Fruit fly (Drosophila melanogaster) whole organism, embryonic: Measurements from ENCODE around the gene bt.

Experiments
- Asciz ChIP-seq: fragments of 200-800 bp; sonication (Bioruptor generic); optimal IDR thresholded peaks from 2 replicates; lab custom pipeline; 2017; ENCODE audit warnings: missing biosample characterization, mild to moderate bottlenecking, missing genetic modification characterization, missing genetic modification reagents
- Blimp-1 ChIP-seq: fragments of 200-800 bp; sonication (Bioruptor generic); optimal IDR thresholded peaks from 3 replicates; lab custom pipeline; 2018; ENCODE audit warnings: missing biosample characterization, missing genetic modification characterization, mild to moderate bottlenecking, moderate library complexity, missing genetic modification reagents
- CG10543 ChIP-seq: fragments of 200-800 bp; sonication (Bioruptor generic); optimal IDR thresholded peaks from 3 replicates; lab custom pipeline; 2017; ENCODE audit warnings: missing biosample characterization, mild to moderate bottlenecking, missing genetic modification characterization, moderate library complexity
- CG10654 ChIP-seq: fragments of 200-800 bp; sonication (Bioruptor generic); optimal IDR thresholded peaks from 2 replicates; lab custom pipeline; 2016; ENCODE audit warnings: missing biosample characterization, missing genetic modification characterization
- CG11723 ChIP-seq: fragments of 200-800 bp; sonication (Bioruptor generic); optimal IDR thresholded peaks from 2 replicates; lab custom pipeline; 2017; ENCODE audit warnings: missing biosample characterization, mild to moderate bottlenecking, missing genetic modification characterization
- CG12104 ChIP-seq: fragments of 200-800 bp; sonication (Bioruptor generic); optimal IDR thresholded peaks from 3 replicates; lab custom pipeline; 2016; ENCODE audit warnings: missing biosample characterization, missing genetic modification characterization
- CG13624 ChIP-seq: fragments of 200-800 bp; sonication (Bioruptor generic); optimal IDR thresholded peaks from 2 replicates; lab custom pipeline; 2016; ENCODE audit warnings: missing biosample characterization, missing genetic modification characterization
- CG15073 ChIP-seq: fragments of 200-800 bp; sonication (Bioruptor generic); optimal IDR thresholded peaks from 2 replicates; lab custom pipeline; 2016; ENCODE audit warnings: missing biosample characterization, missing genetic modification characterization
- CG15479 ChIP-seq: fragments of 200-800 bp; sonication (Bioruptor generic); optimal IDR thresholded peaks from 3 replicates; lab custom pipeline; 2019; ENCODE audit warnings: missing biosample characterization, mild to moderate bottlenecking, missing genetic modification characterization, moderate library complexity
- CG15696 ChIP-seq: fragments of 200-800 bp; sonication (Bioruptor generic); optimal IDR thresholded peaks from 2 replicates; lab custom pipeline; 2019; ENCODE audit warnings: missing biosample characterization, mild to moderate bottlenecking, missing genetic modification characterization, moderate library complexity
- CG18476 ChIP-seq: fragments of 200-800 bp; sonication (Bioruptor generic); optimal IDR thresholded peaks from 2 replicates; lab custom pipeline; 2016; ENCODE audit warnings: missing biosample characterization, mild to moderate bottlenecking, missing genetic modification characterization
- CG31441 ChIP-seq: fragments of 200-800 bp; sonication (Bioruptor generic); IDR thresholded peaks from 2 replicates; pipeline ENCODE4 v1.3.6; 2022; ENCODE audit warnings: missing biosample characterization, missing genetic modification characterization
- CG33213 ChIP-seq: fragments of 200-800 bp; sonication (Bioruptor generic); optimal IDR thresholded peaks from 3 replicates; lab custom pipeline; 2016; ENCODE audit warnings: missing biosample characterization, missing genetic modification characterization
- CG3407 ChIP-seq: fragments of 200-800 bp; sonication (Bioruptor generic); optimal IDR thresholded peaks from 2 replicates; lab custom pipeline; 2018; ENCODE audit warnings: missing biosample characterization, mild to moderate bottlenecking, missing genetic modification characterization
- CG34224 ChIP-seq: fragments of 200-800 bp; sonication (Bioruptor generic); IDR thresholded peaks from 3 replicates; pipeline ENCODE4 v1.3.6; 2022; ENCODE audit warnings: missing biosample characterization, missing genetic modification characterization; ENCODE audit not compliant: partially characterized antibody
- CG34376 ChIP-seq: fragments of 200-800 bp; sonication (Bioruptor generic); optimal IDR thresholded peaks from 2 replicates; lab custom pipeline; 2018; ENCODE audit warnings: missing biosample characterization, mild to moderate bottlenecking, missing genetic modification characterization
- CG34422 ChIP-seq: fragments of 200-800 bp; sonication (Bioruptor generic); IDR thresholded peaks from 3 replicates; pipeline ENCODE4 v1.3.6; 2022; ENCODE audit warnings: missing biosample characterization, missing genetic modification characterization
- CG3726 ChIP-seq: fragments of 200-800 bp; sonication (Bioruptor generic); IDR thresholded peaks from 3 replicates; pipeline ENCODE4, ENCODE4 v1.3.6; 2022; ENCODE audit warnings: missing biosample characterization, missing genetic modification characterization
- CG5180 ChIP-seq: fragments of 200-800 bp; sonication (Bioruptor generic); optimal IDR thresholded peaks from 3 replicates; lab custom pipeline; 2017; ENCODE audit warnings: missing biosample characterization, missing genetic modification characterization, mild to moderate bottlenecking, moderate library complexity, missing genetic modification reagents
- CG5953 ChIP-seq: fragments of 200-800 bp; sonication (Bioruptor generic); IDR thresholded peaks from 2 replicates; pipeline ENCODE4 v1.3.6; 2022; ENCODE audit warnings: missing biosample characterization, missing genetic modification characterization
- CG7839 ChIP-seq: fragments of 200-800 bp; sonication (Bioruptor generic); optimal IDR thresholded peaks from 3 replicates; lab custom pipeline; 2018; ENCODE audit warnings: missing biosample characterization, mild to moderate bottlenecking, missing genetic modification characterization, moderate library complexity
- CG7987 ChIP-seq: fragments of 200-800 bp; sonication (Bioruptor generic); optimal IDR thresholded peaks from 2 replicates; lab custom pipeline; 2018; ENCODE audit warnings: missing biosample characterization, mild to moderate bottlenecking, missing genetic modification characterization, moderate library complexity
- Camta ChIP-seq: fragments of 200-800 bp; sonication (Bioruptor generic); optimal IDR thresholded peaks from 2 replicates; lab custom pipeline; 2016; ENCODE audit warnings: missing biosample characterization, missing genetic modification characterization
- CkIIα-i1 ChIP-seq: fragments of 200-800 bp; sonication (Bioruptor generic); IDR thresholded peaks from 2 replicates; pipeline ENCODE4 v1.3.6; 2022; ENCODE audit warnings: missing biosample characterization, missing genetic modification characterization
- Dad ChIP-seq: fragments of 200-800 bp; sonication (Bioruptor generic); optimal IDR thresholded peaks from 3 replicates; lab custom pipeline; 2016; ENCODE audit warnings: missing biosample characterization, missing genetic modification characterization
- Dll ChIP-seq: fragments of 200-800 bp; sonication (Bioruptor generic); IDR thresholded peaks from 4 replicates; pipeline ENCODE4 v1.3.6; 2022; ENCODE audit warnings: missing biosample characterization, missing genetic modification characterization; ENCODE audit not compliant: partially characterized antibody
- Doc3 ChIP-seq: fragments of 200-800 bp; sonication (Bioruptor generic); IDR thresholded peaks from 3 replicates; pipeline ENCODE4 v1.3.6; 2022; ENCODE audit warnings: missing biosample characterization, missing genetic modification characterization; ENCODE audit not compliant: partially characterized antibody
- E2f1 ChIP-seq: fragments of 200-800 bp; sonication (Bioruptor generic); IDR thresholded peaks from 2 replicates; pipeline ENCODE4 v1.3.6; 2022; ENCODE audit warnings: missing biosample characterization, missing genetic modification characterization
- Gsc ChIP-seq: fragments of 200-800 bp; sonication (Bioruptor generic); IDR thresholded peaks from 2 replicates; pipeline ENCODE4 v1.3.6; 2022; ENCODE audit warnings: missing biosample characterization, missing genetic modification characterization
- HmgZ ChIP-seq: fragments of 200-800 bp; sonication (Bioruptor generic); optimal IDR thresholded peaks from 2 replicates; lab custom pipeline; 2018; ENCODE audit warnings: missing biosample characterization, mild to moderate bottlenecking, missing genetic modification characterization
- Mad ChIP-seq: fragments of 200-800 bp; sonication (Bioruptor generic); optimal IDR thresholded peaks from 2 replicates; lab custom pipeline; 2016; ENCODE audit warnings: missing biosample characterization, missing genetic modification characterization
- Pdp1 ChIP-seq, 2 experiments: fragments of 200-800 bp; sonication (Bioruptor generic); optimal IDR thresholded peaks; 3 replicates each; lab custom pipeline; 2016; ENCODE audit warnings: missing biosample characterization in 2 of 2, missing genetic modification characterization in 2 of 2, mild to moderate bottlenecking in 1 of 2, moderate library complexity in 1 of 2
- ac ChIP-seq: fragments of 200-800 bp; sonication (Bioruptor generic); optimal IDR thresholded peaks from 3 replicates; lab custom pipeline; 2017; ENCODE audit warnings: missing biosample characterization, mild to moderate bottlenecking, missing genetic modification characterization
- br ChIP-seq: fragments of >200 bp; optimal IDR thresholded peaks from 2 replicates; lab custom pipeline; 2017
- cg ChIP-seq: fragments of 200-800 bp; sonication (Bioruptor generic); optimal IDR thresholded peaks from 3 replicates; lab custom pipeline; 2019; ENCODE audit warnings: missing biosample characterization, mild to moderate bottlenecking, missing genetic modification characterization, moderate library complexity
- fu2 ChIP-seq: fragments of 200-800 bp; sonication (Bioruptor generic); optimal IDR thresholded peaks from 2 replicates; lab custom pipeline; 2016; ENCODE audit warnings: missing biosample characterization, missing genetic modification characterization
- gcm ChIP-seq: fragments of 200-800 bp; sonication (Bioruptor generic); optimal IDR thresholded peaks from 2 replicates; lab custom pipeline; 2019; ENCODE audit warnings: missing biosample characterization, mild to moderate bottlenecking, missing genetic modification characterization, moderate library complexity
- gt ChIP-seq: fragments of 200-800 bp; sonication (Bioruptor generic); IDR thresholded peaks from 2 replicates; pipeline ENCODE4 v1.3.6; 2022; ENCODE audit warnings: missing biosample characterization, missing genetic modification characterization
- hbn ChIP-seq: fragments of 200-800 bp; sonication (Bioruptor generic); IDR thresholded peaks from 2 replicates; pipeline ENCODE4 v1.3.6; 2022; ENCODE audit warnings: missing biosample characterization, missing genetic modification characterization; ENCODE audit not compliant: partially characterized antibody
- knrl ChIP-seq: fragments of 200-800 bp; sonication (Bioruptor generic); IDR thresholded peaks from 3 replicates; pipeline ENCODE4 v1.3.6; 2022; ENCODE audit warnings: missing biosample characterization, missing genetic modification characterization; ENCODE audit not compliant: partially characterized antibody
- lbe ChIP-seq: fragments of 200-800 bp; sonication (Bioruptor generic); optimal IDR thresholded peaks from 2 replicates; lab custom pipeline; 2016; ENCODE audit warnings: missing biosample characterization, mild to moderate bottlenecking, missing genetic modification characterization
- pnt ChIP-seq: fragments of 200-800 bp; sonication (Bioruptor generic); optimal IDR thresholded peaks from 3 replicates; lab custom pipeline; 2016; ENCODE audit warnings: missing biosample characterization, missing genetic modification characterization
- prd ChIP-seq, 3 experiments: fragments of >200 bp in 2 of 3; fragments of 200-800 bp in 1 of 3; sonication (Bioruptor generic) in 1 of 3; optimal IDR thresholded peaks in 2 of 3; IDR thresholded peaks in 1 of 3; 2 replicates in 2 of 3; 3 replicates in 1 of 3; pipeline versions ENCODE4 v1.3.6 to Lab custom; 2017 to 2022; ENCODE audit warnings: missing biosample characterization in 1 of 3, missing genetic modification characterization in 1 of 3
- sisA ChIP-seq: fragments of 200-800 bp; sonication (Bioruptor generic); IDR thresholded peaks from 2 replicates; pipeline ENCODE4 v1.3.6; 2022; ENCODE audit warnings: missing biosample characterization, missing genetic modification characterization
- slp2 ChIP-seq: fragments of 200-800 bp; sonication (Bioruptor generic); optimal IDR thresholded peaks from 2 replicates; lab custom pipeline; 2016; ENCODE audit warnings: missing biosample characterization, missing genetic modification characterization
- ssp ChIP-seq: fragments of 200-800 bp; sonication (Bioruptor generic); IDR thresholded peaks from 2 replicates; pipeline ENCODE4 v1.3.6; 2022; ENCODE audit warnings: missing biosample characterization, missing genetic modification characterization
- sug ChIP-seq: fragments of 200-800 bp; optimal IDR thresholded peaks from 2 replicates; lab custom pipeline; 2019; ENCODE audit warnings: missing biosample characterization, mild to moderate bottlenecking, missing genetic modification characterization, moderate library complexity
- tio ChIP-seq: fragments of 200-800 bp; sonication (Bioruptor generic); optimal IDR thresholded peaks from 2 replicates; lab custom pipeline; 2017; ENCODE audit warnings: missing biosample characterization, missing genetic modification characterization, inconsistent platforms
- tna ChIP-seq: fragments of 200-800 bp; sonication (Bioruptor generic); IDR thresholded peaks from 2 replicates; pipeline ENCODE4 v1.3.6; 2022; ENCODE audit warnings: missing biosample characterization, missing genetic modification characterization; ENCODE audit not compliant: partially characterized antibody
- wor ChIP-seq: fragments of 200-800 bp; sonication (Bioruptor generic); IDR thresholded peaks from 2 replicates; pipeline ENCODE4 v1.3.6; 2022; ENCODE audit warnings: missing biosample characterization, missing genetic modification characterization

bt gene

dm6 chr4:696638-697037 lies 27.6 kb upstream of the bt start (continued):
- no peak; the same call in 2 of the 3 replicates for TF ChIP-seq CG34422 (GFP tag; lab: Robert Waterston, UW)
- TF ChIP-seq CG5953 (GFP tag; lab: Robert Waterston, UW): no peak
- TF ChIP-seq Dad: peak; percentile 15
- TF ChIP-seq CG34224: peak; percentile 92
- peak; percentile 96 for TF ChIP-seq ssp
- no peak; the same call in 1 of the 2 replicates for TF ChIP-seq tna
- TF ChIP-seq Gsc (GFP tag; lab: Robert Waterston, UW): no peak
- no peak for TF ChIP-seq CG7987 (GFP tag; lab: Kevin White, UChicago)
- peak; percentile 17 for TF ChIP-seq CG7839 (tag; lab: Kevin White, UChicago)
- no peak for TF ChIP-seq sisA (GFP tag; lab: Robert Waterston, UW)
- TF ChIP-seq lbe (GFP tag; lab: Kevin White, UChicago): no peak
- peak; percentile 92 for TF ChIP-seq Dll (GFP tag; lab: Robert Waterston, UW)
- TF ChIP-seq prd (optimal IDR thresholded peaks at IDR 0.05; lab: Kevin White, UChicago): no peak
- TF ChIP-seq prd (GFP tag; IDR thresholded peaks at IDR 0.05; lab: Robert Waterston, UW): no peak
- peak; percentile 5 for TF ChIP-seq CG15696 (tag; lab: Kevin White, UChicago)
- no peak for TF ChIP-seq CG15479 (GFP tag; lab: Kevin White, UChicago)
- TF ChIP-seq Asciz (GFP tag; lab: Kevin White, UChicago): no peak
- TF ChIP-seq CG13624 (GFP tag; lab: Kevin White, UChicago): peak; percentile 23
- peak; percentile 92 for TF ChIP-seq Doc3 (GFP tag; lab: Robert Waterston, UW)
- peak; percentile 47 for TF ChIP-seq gcm
- no peak for TF ChIP-seq tio (GFP tag; lab: Kevin White, UChicago)
- TF ChIP-seq Mad (GFP tag; lab: Kevin White, UChicago): peak; percentile 2
- TF ChIP-seq gt (GFP tag; lab: Robert Waterston, UW): no peak
- no peak; the same call in 1 of the 2 replicates for TF ChIP-seq hbn (GFP tag; lab: Robert Waterston, UW)
- peak; percentile 58 for TF ChIP-seq sug (tag; lab: Kevin White, UChicago)
- TF ChIP-seq slp2 (GFP tag; lab: Kevin White, UChicago): peak; percentile 4
- TF ChIP-seq CG12104 (GFP tag; lab: Kevin White, UChicago): peak; percentile 20
- TF ChIP-seq fu2: no peak
- peak; percentile 70 for TF ChIP-seq CG33213 (GFP tag; lab: Kevin White, UChicago)
- no peak for TF ChIP-seq CG5180 (GFP tag; lab: Kevin White, UChicago)
- 0 out of 2 replicates have a peak, but pooled peaks have one; percentile 25 for TF ChIP-seq CG31441 (GFP tag; lab: Robert Waterston, UW)
- TF ChIP-seq CkIIα-i1 (GFP tag; lab: Robert Waterston, UW): no peak
- TF ChIP-seq CG11723 (GFP tag; lab: Kevin White, UChicago): peak; percentile 40
- TF ChIP-seq Pdp1 (GFP tag; optimal IDR thresholded peaks at IDR 0.05; lab: Kevin White, UChicago): peak; percentile 44 to 99
- peak; percentile 98; the same call in 2 of the 3 replicates for TF ChIP-seq knrl (GFP tag; lab: Robert Waterston, UW)
- no peak for TF ChIP-seq wor (GFP tag; lab: Robert Waterston, UW)
- TF ChIP-seq CG3726 (GFP tag; lab: Robert Waterston, UW): no peak
- TF ChIP-seq Blimp-1 (GFP tag; lab: Kevin White, UChicago): no peak
- no peak for TF ChIP-seq CG15073 (GFP tag; lab: Kevin White, UChicago)
- TF ChIP-seq ac (GFP tag; lab: Kevin White, UChicago): no peak
- no peak for TF ChIP-seq pnt (GFP tag; lab: Kevin White, UChicago)
- peak; percentile 76 for TF ChIP-seq HmgZ (tag; lab: Kevin White, UChicago)
- peak; percentile 24 for TF ChIP-seq Camta (GFP tag; lab: Kevin White, UChicago)
- peak; percentile 20 for TF ChIP-seq CG10543 (GFP tag; lab: Kevin White, UChicago)
- no peak for TF ChIP-seq CG10654 (GFP tag; lab: Kevin White, UChicago)
- TF ChIP-seq CG18476: no peak
- no peak for TF ChIP-seq cg
- no peak for TF ChIP-seq CG34376 (GFP tag; lab: Kevin White, UChicago)
- TF ChIP-seq CG3407 (GFP tag; lab: Kevin White, UChicago): no peak
- TF ChIP-seq br: no peak
- TF ChIP-seq E2f1 (GFP tag; lab: Robert Waterston, UW): no peak
